Worm (Caenorhabditis elegans) whole organism, L1 larva: Measurements from ENCODE around the gene C33D3.5.

Experiments
- fkh-10 ChIP-seq: sonication (generic microtip); optimal IDR thresholded peaks from 2 replicates; lab custom pipeline; 2017; ENCODE audit warnings: missing biosample characterization, missing genetic modification reagents, missing genetic modification characterization
- nhr-237 ChIP-seq: fragments of 150-350 bp; optimal IDR thresholded peaks from 2 replicates; lab custom pipeline; 2014; ENCODE audit warnings: missing biosample characterization, missing genetic modification characterization
- rnt-1 ChIP-seq: sonication (generic microtip); optimal IDR thresholded peaks from 2 replicates; lab custom pipeline; 2016; ENCODE audit warnings: mild to moderate bottlenecking, missing genetic modification characterization, moderate library complexity, missing compliant biosample characterization
- unc-62 ChIP-seq: fragments of 150-350 bp; optimal IDR thresholded peaks from 2 replicates; lab custom pipeline; 2014; ENCODE audit warnings: missing biosample characterization, missing genetic modification reagents, missing genetic modification characterization

ce11 chrX:10527414-10527813, 36.3 kb downstream of the C33D3.5 start:
- TF ChIP-seq fkh-10 (GFP tag; lab: Kevin White, UChicago) = no peak
- TF ChIP-seq nhr-237 = no peak
- TF ChIP-seq unc-62 (GFP tag; lab: Kevin White, UChicago) = no peak
- no peak for TF ChIP-seq rnt-1 (tag; lab: Kevin White, UChicago)
